Fruit fly (Drosophila melanogaster) whole organism, embryonic: Measurements from ENCODE around the gene spo.

ENCODE experiments used
- CG32772 ChIP-seq: fragments of 200-800 bp; sonication (Bioruptor generic); IDR thresholded peaks from 2 replicates; pipeline ENCODE4 v1.3.6; 2022; ENCODE audit warnings: missing biosample characterization, missing genetic modification characterization
- CG3995 ChIP-seq: fragments of 200-800 bp; sonication (Bioruptor generic); optimal IDR thresholded peaks from 3 replicates; lab custom pipeline; 2016; ENCODE audit warnings: missing biosample characterization, missing genetic modification characterization
- CG4617 ChIP-seq: fragments of 200-800 bp; sonication (Bioruptor generic); optimal IDR thresholded peaks from 3 replicates; lab custom pipeline; 2016; ENCODE audit warnings: missing biosample characterization, missing genetic modification characterization, borderline replicate concordance
- CG6654 ChIP-seq: fragments of 200-800 bp; sonication (Bioruptor generic); optimal IDR thresholded peaks from 2 replicates; lab custom pipeline; 2017; ENCODE audit warnings: missing biosample characterization, mild to moderate bottlenecking, missing genetic modification characterization
- CG9797 ChIP-seq: fragments of 200-800 bp; sonication (Bioruptor generic); optimal IDR thresholded peaks from 3 replicates; lab custom pipeline; 2018; ENCODE audit warnings: missing biosample characterization, mild to moderate bottlenecking, missing genetic modification characterization
- Fer1 ChIP-seq: fragments of 200-800 bp; sonication (Bioruptor generic); optimal IDR thresholded peaks from 2 replicates; lab custom pipeline; 2017; ENCODE audit warnings: missing biosample characterization, mild to moderate bottlenecking, missing genetic modification characterization
- Hand ChIP-seq: fragments of 200-800 bp; sonication (Bioruptor generic); optimal IDR thresholded peaks from 2 replicates; lab custom pipeline; 2017; ENCODE audit warnings: mild to moderate bottlenecking, missing biosample characterization, missing genetic modification reagents, missing genetic modification characterization
- Jarid2 ChIP-seq: fragments of 200-800 bp; sonication (Bioruptor generic); optimal IDR thresholded peaks from 3 replicates; lab custom pipeline; 2017; ENCODE audit warnings: mild to moderate bottlenecking, missing biosample characterization, missing genetic modification reagents, missing genetic modification characterization
- NK7.1 ChIP-seq: fragments of 200-800 bp; sonication (Bioruptor generic); optimal IDR thresholded peaks from 3 replicates; lab custom pipeline; 2016; ENCODE audit warnings: missing biosample characterization, missing genetic modification characterization
- Neu2 ChIP-seq: fragments of 200-800 bp; sonication (Bioruptor generic); optimal IDR thresholded peaks from 3 replicates; lab custom pipeline; 2016; ENCODE audit warnings: missing biosample characterization, missing genetic modification characterization, borderline replicate concordance
- Ssrp ChIP-seq: fragments of 200-800 bp; sonication (Bioruptor generic); optimal IDR thresholded peaks from 2 replicates; lab custom pipeline; 2018; ENCODE audit warnings: missing biosample characterization, mild to moderate bottlenecking, missing genetic modification characterization, moderate library complexity
- br ChIP-seq: fragments of >200 bp; optimal IDR thresholded peaks from 2 replicates; lab custom pipeline; 2017
- esg ChIP-seq: fragments of 200-800 bp; sonication (Bioruptor generic); conservative IDR thresholded peaks from 2 replicates; pipeline ENCODE4 v1.3.6; 2022; ENCODE audit warnings: missing biosample characterization, missing genetic modification characterization
- nmo ChIP-seq: fragments of 200-800 bp; sonication (Bioruptor generic); optimal IDR thresholded peaks from 2 replicates; lab custom pipeline; 2018; ENCODE audit warnings: missing biosample characterization, mild to moderate bottlenecking, missing genetic modification characterization, moderate library complexity

DNA sequence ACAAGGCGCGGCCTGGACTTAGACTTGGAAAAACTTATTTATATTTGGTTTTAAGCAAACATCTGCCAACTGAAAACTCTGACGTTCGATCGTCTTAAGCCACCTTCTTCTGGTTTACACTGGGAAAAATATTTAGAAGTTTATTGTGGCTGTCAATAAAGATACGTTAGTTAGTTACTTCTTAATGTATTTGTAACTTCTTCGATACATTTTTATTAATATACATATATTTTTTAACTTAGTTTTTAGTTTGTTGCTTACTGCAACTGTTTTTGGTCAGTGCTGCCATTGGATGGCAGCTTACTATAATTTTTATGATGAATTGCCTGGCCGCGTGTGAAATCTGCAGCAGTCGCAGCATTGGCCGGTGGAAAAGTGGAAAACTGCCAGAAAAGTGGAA lies 17.1 kb upstream of the spo start:
- no peak for TF ChIP-seq Neu2
- TF ChIP-seq NK7.1 (GFP tag; lab: Kevin White, UChicago), result no peak
- peak; percentile 37 for TF ChIP-seq Ssrp (tag; lab: Kevin White, UChicago)
- no peak for TF ChIP-seq CG6654 (GFP tag; lab: Kevin White, UChicago)
- no peak for TF ChIP-seq Hand (GFP tag; lab: Kevin White, UChicago)
- no peak for TF ChIP-seq esg (GFP tag; lab: Robert Waterston, UW)
- no peak for TF ChIP-seq br (lab: Kevin White, UChicago)
- TF ChIP-seq nmo (GFP tag; lab: Kevin White, UChicago), result peak; percentile 35
- TF ChIP-seq CG3995, result no peak
- TF ChIP-seq Fer1 (GFP tag; lab: Kevin White, UChicago), result no peak
- no peak for TF ChIP-seq CG4617
- no peak for TF ChIP-seq CG9797
- no peak for TF ChIP-seq CG32772 (GFP tag; lab: Robert Waterston, UW)
- no peak for TF ChIP-seq Jarid2 (GFP tag; lab: Kevin White, UChicago)
